Worm (Caenorhabditis elegans) whole organism, L2 larva: ENCODE results near the gene amx-3.

ENCODE experiments used
- ZK546.5 ChIP-seq: sonication (generic microtip); optimal IDR thresholded peaks from 2 replicates; lab custom pipeline; 2017; ENCODE audit warnings: missing biosample characterization, missing genetic modification characterization
- ama-1 ChIP-seq: fragments of 150-350 bp; optimal IDR thresholded peaks from 2 replicates; lab custom pipeline; 2018; ENCODE audit warnings: inconsistent platforms
- ceh-16 ChIP-seq: fragments of 150-350 bp; optimal IDR thresholded peaks from 2 replicates; lab custom pipeline; 2014; ENCODE audit warnings: missing biosample characterization, missing genetic modification characterization
- crh-2 ChIP-seq: sonication (generic microtip); optimal IDR thresholded peaks from 2 replicates; lab custom pipeline; 2017; ENCODE audit warnings: missing biosample characterization, missing genetic modification characterization
- elt-1 ChIP-seq: fragments of 150-350 bp; optimal IDR thresholded peaks from 2 replicates; lab custom pipeline; 2014; ENCODE audit warnings: missing biosample characterization, missing genetic modification characterization
- elt-3 ChIP-seq: sonication (generic microtip); optimal IDR thresholded peaks from 2 replicates; lab custom pipeline; 2017; ENCODE audit warnings: missing biosample characterization, missing genetic modification characterization
- lin-11 ChIP-seq: fragments of 150-350 bp; sonication (generic microtip); optimal IDR thresholded peaks from 2 replicates; lab custom pipeline; 2014; ENCODE audit warnings: missing biosample characterization, missing genetic modification characterization, inconsistent platforms, mixed read lengths
- lin-13 ChIP-seq: fragments of 150-350 bp; optimal IDR thresholded peaks from 2 replicates; lab custom pipeline; 2014; ENCODE audit warnings: missing biosample characterization, missing genetic modification reagents, missing genetic modification characterization
- lsy-2 ChIP-seq, 2 experiments: fragments of 150-350 bp in 1 of 2; sonication (generic microtip) in 1 of 2; optimal IDR thresholded peaks; 2 replicates each; lab custom pipeline; 2014 to 2017; ENCODE audit warnings: missing biosample characterization in 2 of 2, missing genetic modification characterization in 2 of 2
- mab-5 ChIP-seq: fragments of 150-350 bp; optimal IDR thresholded peaks from 2 replicates; lab custom pipeline; 2014; ENCODE audit warnings: missing biosample characterization, missing genetic modification characterization
- mdl-1 ChIP-seq, 2 experiments: fragments of 150-350 bp in 1 of 2; sonication (generic microtip) in 1 of 2; optimal IDR thresholded peaks; 2 replicates each; lab custom pipeline; 2017; ENCODE audit warnings: missing biosample characterization in 2 of 2, missing genetic modification characterization in 2 of 2
- nhr-10 ChIP-seq: sonication (generic microtip); optimal IDR thresholded peaks from 2 replicates; lab custom pipeline; 2017; ENCODE audit warnings: missing biosample characterization, missing genetic modification characterization
- nhr-237 ChIP-seq: fragments of 150-350 bp; optimal IDR thresholded peaks from 2 replicates; lab custom pipeline; 2014; ENCODE audit warnings: missing biosample characterization, missing genetic modification characterization
- skn-1 ChIP-seq: sonication (generic microtip); optimal IDR thresholded peaks from 2 replicates; lab custom pipeline; 2017; ENCODE audit warnings: missing biosample characterization, missing genetic modification characterization
- sma-3 ChIP-seq: sonication (generic microtip); optimal IDR thresholded peaks from 2 replicates; lab custom pipeline; 2016; ENCODE audit warnings: missing genetic modification reagents, missing genetic modification characterization, missing compliant biosample characterization
- snpc-4 ChIP-seq: fragments of 150-350 bp; optimal IDR thresholded peaks from 2 replicates; lab custom pipeline; 2014; ENCODE audit warnings: missing biosample characterization, missing genetic modification characterization
- unc-39 ChIP-seq: fragments of 150-350 bp; optimal IDR thresholded peaks from 2 replicates; lab custom pipeline; 2014; ENCODE audit warnings: missing biosample characterization, missing genetic modification characterization
- unc-55 ChIP-seq: fragments of 150-350 bp; sonication (generic microtip); optimal IDR thresholded peaks from 3 replicates; lab custom pipeline; 2014; ENCODE audit warnings: missing biosample characterization, missing genetic modification reagents, missing genetic modification characterization
- unc-62 ChIP-seq: fragments of 150-350 bp; optimal IDR thresholded peaks from 2 replicates; lab custom pipeline; 2014; ENCODE audit warnings: missing biosample characterization, missing genetic modification reagents, missing genetic modification characterization
- zag-1 ChIP-seq: fragments of 150-350 bp; optimal IDR thresholded peaks from 2 replicates; lab custom pipeline; 2014; ENCODE audit warnings: missing biosample characterization, missing genetic modification characterization
- ztf-11 ChIP-seq: sonication (generic microtip); optimal IDR thresholded peaks from 2 replicates; lab custom pipeline; 2017; ENCODE audit warnings: missing biosample characterization, missing genetic modification characterization

The amx-3 gene

DNA sequence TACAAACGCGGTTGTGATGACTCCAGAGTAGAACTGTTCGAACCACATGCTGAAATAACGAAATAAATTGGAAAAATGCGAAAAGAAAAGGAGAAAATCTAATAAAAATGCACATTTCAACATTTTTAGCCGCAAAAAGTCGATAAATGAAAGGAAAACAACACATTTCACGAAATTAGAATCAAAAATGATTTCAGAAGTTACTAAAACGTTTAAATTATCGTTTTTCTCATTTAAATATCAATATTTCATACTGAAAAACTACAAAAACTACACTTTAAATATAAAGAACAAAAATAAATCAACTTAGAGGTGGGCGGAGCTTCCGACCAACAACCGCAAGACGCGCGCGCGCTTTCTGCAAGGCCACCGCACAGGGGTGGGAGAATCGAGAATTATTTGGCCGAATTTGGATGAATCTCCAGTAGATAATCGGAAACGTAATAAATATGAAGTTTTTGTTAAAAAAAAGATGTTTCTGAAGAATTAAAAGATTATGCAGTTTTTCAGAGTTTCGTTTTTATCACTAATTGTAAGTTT, 51.6 kb downstream of the amx-3 start, which contains the start of gene ndua-1 (continued):
- TF ChIP-seq ceh-16 (tag; lab: Kevin White, UChicago) (no peak), elt-3 (tag; lab: Kevin White, UChicago) (no peak)
- TF ChIP-seq, all 48 proteins: peak for 11

ce11 chrV:20850580-20850979, 52.9 kb downstream of the amx-3 start, which contains the start of gene clec-264:
TSS of gene clec-264 (minus strand) at chrV:20850701.
- TF ChIP-seq nhr-10 (tag; lab: Kevin White, UChicago) (no peak), zag-1 (no peak), lsy-2 (tag; optimal IDR thresholded peaks at IDR 0.05; lab: Kevin White, UChicago) (no peak), lin-11 (tag; lab: Kevin White, UChicago) (no peak), skn-1 (tag; lab: Kevin White, UChicago) (no peak), sma-3 (GFP tag; lab: Kevin White, UChicago) (no peak), ceh-16 (tag; lab: Kevin White, UChicago) (no peak), unc-55 (GFP tag; lab: Kevin White, UChicago) (no peak), lin-13 (GFP tag; lab: Kevin White, UChicago) (no peak), mab-5 (tag; lab: Kevin White, UChicago) (no peak), unc-62 (no peak), ama-1 (no peak), unc-39 (tag; lab: Kevin White, UChicago) (no peak), ZK546.5 (no peak), crh-2 (tag; lab: Kevin White, UChicago) (no peak), ztf-11 (no peak), snpc-4 (tag; lab: Kevin White, UChicago) (no peak), nhr-237 (no peak), elt-1 (tag; lab: Kevin White, UChicago) (no peak), mdl-1 (tag; optimal IDR thresholded peaks at IDR 0.05; lab: Kevin White, UChicago) (no peak)
